Worm (Caenorhabditis elegans) whole organism, early embryonic: ENCODE data around the gene C47E12.11.

Experiments used
- F13C5.2 ChIP-seq: sonication (generic microtip); optimal IDR thresholded peaks from 2 replicates; lab custom pipeline; 2017; ENCODE audit warnings: mild to moderate bottlenecking, missing genetic modification characterization, inconsistent platforms, missing compliant biosample characterization
- aly-1 ChIP-seq: sonication (generic microtip); optimal IDR thresholded peaks from 2 replicates; lab custom pipeline; 2016; ENCODE audit warnings: missing genetic modification characterization, missing compliant biosample characterization
- ama-1 ChIP-seq: fragments of 150-350 bp; optimal IDR thresholded peaks from 2 replicates; lab custom pipeline; 2014
- ceh-13 ChIP-seq: fragments of 200-800 bp; sonication (Bioruptor generic); optimal IDR thresholded peaks from 2 replicates; lab custom pipeline; 2018; ENCODE audit warnings: mild to moderate bottlenecking, missing genetic modification characterization, missing compliant biosample characterization
- ceh-36 ChIP-seq: sonication (generic microtip); optimal IDR thresholded peaks from 2 replicates; lab custom pipeline; 2016; ENCODE audit warnings: missing genetic modification characterization, inconsistent platforms, missing compliant biosample characterization
- ets-7 ChIP-seq: sonication (generic microtip); optimal IDR thresholded peaks from 2 replicates; lab custom pipeline; 2016; ENCODE audit warnings: missing genotype, missing genetic modification characterization, missing compliant biosample characterization
- hmbx-1 ChIP-seq: sonication (generic microtip); optimal IDR thresholded peaks from 2 replicates; lab custom pipeline; 2016; ENCODE audit warnings: mild to moderate bottlenecking, missing genetic modification characterization, missing compliant biosample characterization
- hmg-4 ChIP-seq: fragments of 200-800 bp; sonication (Bioruptor generic); optimal IDR thresholded peaks from 2 replicates; lab custom pipeline; 2018; ENCODE audit warnings: mild to moderate bottlenecking, missing genetic modification characterization, missing compliant biosample characterization
- hnd-1 ChIP-seq: sonication (generic microtip); optimal IDR thresholded peaks from 2 replicates; lab custom pipeline; 2016; ENCODE audit warnings: missing genetic modification characterization, missing compliant biosample characterization
- pes-1 ChIP-seq: fragments of 200-800 bp; sonication (Bioruptor generic); IDR thresholded peaks from 2 replicates; pipeline ENCODE4 v1.3.6; 2022; ENCODE audit warnings: missing genetic modification reagents, missing genetic modification characterization, missing compliant biosample characterization
- sea-1 ChIP-seq: fragments of 200-800 bp; sonication (Bioruptor generic); conservative IDR thresholded peaks from 2 replicates; pipeline ENCODE4 v1.3.6; 2022; ENCODE audit warnings: missing genetic modification characterization, missing compliant biosample characterization
- tbx-37 ChIP-seq: fragments of 200-800 bp; sonication (Bioruptor generic); conservative IDR thresholded peaks from 2 replicates; pipeline ENCODE4 v1.3.6; 2022; ENCODE audit warnings: missing genetic modification reagents, missing genetic modification characterization, missing compliant biosample characterization
- tra-4 ChIP-seq: sonication (generic microtip); optimal IDR thresholded peaks from 2 replicates; lab custom pipeline; 2017; ENCODE audit warnings: missing genetic modification characterization, missing compliant biosample characterization

ce11 chrIV:10017633-10018032 is 48.4 kb downstream of the C47E12.11 start, which contains the start of gene F44D12.2:
- TF ChIP-seq ama-1 (lab: Kevin White, UChicago) (no peak), F13C5.2 (no peak), pes-1 (GFP tag; lab: Robert Waterston, UW) (no peak), tbx-37 (GFP tag; lab: Robert Waterston, UW) (no peak), hmg-4 (GFP tag; lab: Kevin White, UChicago) (no peak), ets-7 (tag; lab: Kevin White, UChicago) (no peak), hnd-1 (tag; lab: Kevin White, UChicago) (no peak), hmbx-1 (tag; lab: Kevin White, UChicago) (no peak), ceh-36 (tag; lab: Kevin White, UChicago) (no peak), ceh-13 (GFP tag; lab: Kevin White, UChicago) (no peak), sea-1 (no peak), aly-1 (no peak), tra-4 (tag; lab: Kevin White, UChicago) (no peak)
